Worm (Caenorhabditis elegans): Measurements from ENCODE around the gene ztf-1.

DNA sequence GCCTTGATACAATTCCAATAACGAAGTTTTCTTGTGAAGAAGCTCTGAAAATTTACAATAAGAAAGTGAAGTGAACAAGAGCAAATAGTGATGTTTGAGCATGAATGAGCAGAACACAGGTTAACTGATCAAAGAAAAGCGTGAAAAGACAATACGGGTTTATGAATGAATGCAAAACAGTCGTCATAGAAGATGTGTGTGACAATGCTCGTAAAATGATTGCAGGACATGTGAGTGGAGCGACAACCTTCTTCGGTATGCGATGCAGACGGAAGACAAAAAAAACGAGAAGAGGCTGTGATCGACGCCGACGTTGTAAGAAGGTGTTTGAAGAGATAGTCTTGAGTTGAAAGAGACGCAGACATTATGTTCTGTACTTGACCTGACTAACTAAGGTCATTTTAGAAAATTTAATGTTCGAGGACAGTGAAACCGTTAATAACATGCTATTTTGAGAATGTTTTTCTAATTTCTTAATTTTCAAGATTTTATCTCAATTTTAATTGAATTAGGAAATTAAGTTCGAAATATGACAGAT is 24.8 kb downstream of the ztf-1 start, which contains the start of gene mig-22:
- TF ChIP-seq fkh-8 (tag; optimal IDR thresholded peaks at IDR 0.05) (no peak), lin-13 (GFP tag; optimal IDR thresholded peaks at IDR 0.05) (no peak), ceh-82 (tag; optimal IDR thresholded peaks at IDR 0.05) (no peak), nhr-90 (tag; optimal IDR thresholded peaks at IDR 0.05; ENCODE audit: poor library complexity) (no peak)
